Fruit fly (Drosophila melanogaster) whole organism, embryonic: ENCODE data around the gene Spn88Eb.
A peak's percentile ranks its signal among the peaks of the same experiment; 100 is the strongest.

Experiments
- Awh ChIP-seq: fragments of 200-800 bp; sonication (Bioruptor generic); IDR thresholded peaks from 2 replicates; pipeline ENCODE4, ENCODE4 v1.3.6; 2022; ENCODE audit warnings: missing biosample characterization, missing genetic modification characterization
- BEAF-32 ChIP-seq: fragments of 200-800 bp; sonication (Bioruptor generic); optimal IDR thresholded peaks from 3 replicates; lab custom pipeline; 2017; ENCODE audit warnings: missing biosample characterization, missing genetic modification characterization, mild to moderate bottlenecking, moderate library complexity, missing genetic modification reagents
- CG12299 ChIP-seq: fragments of 200-800 bp; sonication (Bioruptor generic); optimal IDR thresholded peaks from 2 replicates; lab custom pipeline; 2018; ENCODE audit warnings: missing biosample characterization, mild to moderate bottlenecking, missing genetic modification characterization
- CG12942 ChIP-seq: fragments of 200-800 bp; sonication (Bioruptor generic); optimal IDR thresholded peaks from 3 replicates; lab custom pipeline; 2016; ENCODE audit warnings: missing biosample characterization, missing genetic modification characterization
- CG13287 ChIP-seq: fragments of 200-800 bp; sonication (Bioruptor generic); IDR thresholded peaks from 2 replicates; pipeline ENCODE4 v1.3.6; 2022; ENCODE audit warnings: missing biosample characterization, missing genetic modification characterization; ENCODE audit not compliant: partially characterized antibody
- CG16813 ChIP-seq: fragments of 200-800 bp; sonication (Bioruptor generic); IDR thresholded peaks from 3 replicates; pipeline ENCODE4 v1.3.6; 2022; ENCODE audit warnings: missing biosample characterization, missing genetic modification characterization; ENCODE audit not compliant: partially characterized antibody
- CG2120 ChIP-seq: fragments of 200-800 bp; sonication (Bioruptor generic); optimal IDR thresholded peaks from 3 replicates; lab custom pipeline; 2016; ENCODE audit warnings: missing biosample characterization, missing genetic modification characterization
- CG2199 ChIP-seq: fragments of 200-800 bp; sonication (Bioruptor generic); IDR thresholded peaks from 3 replicates; pipeline ENCODE4 v1.3.6; 2022; ENCODE audit warnings: missing biosample characterization, missing genetic modification characterization
- CG30431 ChIP-seq: fragments of 200-800 bp; sonication (Bioruptor generic); optimal IDR thresholded peaks from 2 replicates; lab custom pipeline; 2017; ENCODE audit warnings: missing biosample characterization, missing genetic modification characterization
- CG3065 ChIP-seq: fragments of 200-800 bp; sonication (Bioruptor generic); optimal IDR thresholded peaks from 2 replicates; lab custom pipeline; 2016; ENCODE audit warnings: missing biosample characterization, missing genetic modification characterization
- CG31388 ChIP-seq: fragments of 200-800 bp; sonication (Bioruptor generic); optimal IDR thresholded peaks from 2 replicates; lab custom pipeline; 2016; ENCODE audit warnings: missing biosample characterization, missing genetic modification characterization
- CG3847 ChIP-seq: fragments of 200-800 bp; sonication (Bioruptor generic); IDR thresholded peaks from 2 replicates; pipeline ENCODE4 v1.3.6; 2022; ENCODE audit warnings: missing biosample characterization, missing genetic modification characterization
- CG4404 ChIP-seq: fragments of 200-800 bp; sonication (Bioruptor generic); IDR thresholded peaks from 2 replicates; pipeline ENCODE4 v1.3.6; 2022; ENCODE audit warnings: missing biosample characterization, missing genetic modification characterization
- CG5245 ChIP-seq: fragments of 200-800 bp; sonication (Bioruptor generic); optimal IDR thresholded peaks from 3 replicates; lab custom pipeline; 2016; ENCODE audit warnings: missing biosample characterization, missing genetic modification characterization
- CG6175 ChIP-seq: fragments of 200-800 bp; sonication (Bioruptor generic); IDR thresholded peaks from 3 replicates; pipeline ENCODE4 v1.3.6; 2022; ENCODE audit warnings: missing biosample characterization, missing genetic modification characterization
- CG7786 ChIP-seq: fragments of 200-800 bp; sonication (Bioruptor generic); optimal IDR thresholded peaks from 2 replicates; lab custom pipeline; 2016; ENCODE audit warnings: missing biosample characterization, missing genetic modification characterization
- CG9932 ChIP-seq: fragments of 200-800 bp; sonication (Bioruptor generic); IDR thresholded peaks from 2 replicates; pipeline ENCODE4 v1.3.6; 2022; ENCODE audit warnings: missing biosample characterization, missing genetic modification characterization
- D ChIP-seq, 2 experiments: fragments of 200-800 bp in 1 of 2; fragments of >200 bp in 1 of 2; sonication (Bioruptor generic) in 1 of 2; optimal IDR thresholded peaks; 2 replicates in 1 of 2; 3 replicates in 1 of 2; lab custom pipeline; 2017; ENCODE audit warnings: mild to moderate bottlenecking in 1 of 2, missing biosample characterization in 1 of 2, missing genetic modification characterization in 1 of 2, missing genetic modification reagents in 1 of 2
- Deaf1 ChIP-seq: fragments of 200-800 bp; optimal IDR thresholded peaks from 3 replicates; lab custom pipeline; 2019; ENCODE audit warnings: missing biosample characterization, mild to moderate bottlenecking, missing genetic modification characterization, moderate library complexity
- HmgZ ChIP-seq: fragments of 200-800 bp; sonication (Bioruptor generic); optimal IDR thresholded peaks from 2 replicates; lab custom pipeline; 2018; ENCODE audit warnings: missing biosample characterization, mild to moderate bottlenecking, missing genetic modification characterization
- Hr51 ChIP-seq, 2 experiments: fragments of 200-800 bp; sonication (Bioruptor generic); optimal IDR thresholded peaks; 2 replicates in 1 of 2; 3 replicates in 1 of 2; lab custom pipeline; 2016 to 2018; ENCODE audit warnings: missing biosample characterization in 2 of 2, missing genetic modification characterization in 2 of 2, mild to moderate bottlenecking in 1 of 2, moderate library complexity in 1 of 2
- Kr ChIP-seq: fragments of 200-800 bp; sonication (Bioruptor generic); optimal IDR thresholded peaks from 2 replicates; lab custom pipeline; 2017; ENCODE audit warnings: missing biosample characterization, mild to moderate bottlenecking, missing genetic modification characterization
- Med ChIP-seq: fragments of 200-800 bp; sonication (Bioruptor generic); peaks from one replicate; lab custom pipeline; 2016; ENCODE audit warnings: missing biosample characterization, missing genetic modification characterization, mild to moderate bottlenecking, inconsistent platforms, moderate library complexity
- Nf-YA ChIP-seq: fragments of 200-800 bp; sonication (Bioruptor generic); IDR thresholded peaks from 2 replicates; pipeline ENCODE4 v1.3.6; 2022; ENCODE audit warnings: missing biosample characterization, missing genetic modification characterization
- Optix ChIP-seq: fragments of 200-800 bp; sonication (Bioruptor generic); IDR thresholded peaks from 3 replicates; pipeline ENCODE4 v1.3.6; 2022; ENCODE audit warnings: missing biosample characterization, missing genetic modification characterization
- Ravus ChIP-seq: fragments of 200-800 bp; sonication (Bioruptor generic); IDR thresholded peaks from 2 replicates; pipeline ENCODE4 v1.3.6; 2022; ENCODE audit warnings: missing biosample characterization, missing genetic modification characterization
- Sin3A ChIP-seq: fragments of >200 bp; optimal IDR thresholded peaks from 2 replicates; lab custom pipeline; 2018
- Sry-δ ChIP-seq: fragments of 200-800 bp; sonication (Bioruptor generic); optimal IDR thresholded peaks from 2 replicates; lab custom pipeline; 2016; ENCODE audit warnings: missing biosample characterization, missing genetic modification characterization
- Ssrp ChIP-seq: fragments of 200-800 bp; sonication (Bioruptor generic); optimal IDR thresholded peaks from 2 replicates; lab custom pipeline; 2018; ENCODE audit warnings: missing biosample characterization, mild to moderate bottlenecking, missing genetic modification characterization, moderate library complexity
- Vsx1 ChIP-seq: fragments of 200-800 bp; sonication (Bioruptor generic); optimal IDR thresholded peaks from 2 replicates; lab custom pipeline; 2017; ENCODE audit warnings: missing biosample characterization, mild to moderate bottlenecking, missing genetic modification characterization, missing genetic modification reagents
- bigmax ChIP-seq: fragments of 200-800 bp; sonication (Bioruptor generic); optimal IDR thresholded peaks from 2 replicates; lab custom pipeline; 2018; ENCODE audit warnings: missing biosample characterization, mild to moderate bottlenecking, missing genetic modification characterization
- br ChIP-seq: fragments of >200 bp; optimal IDR thresholded peaks from 2 replicates; lab custom pipeline; 2017
- chn ChIP-seq: fragments of 200-800 bp; sonication (Bioruptor generic); optimal IDR thresholded peaks from 2 replicates; lab custom pipeline; 2016; ENCODE audit warnings: missing biosample characterization, missing genetic modification characterization
- crol ChIP-seq: fragments of 200-800 bp; sonication (Bioruptor generic); IDR thresholded peaks from 2 replicates; pipeline ENCODE4 v1.3.6; 2022; ENCODE audit warnings: missing biosample characterization, missing genetic modification characterization
- gsb ChIP-seq: fragments of 200-800 bp; sonication (Bioruptor generic); IDR thresholded peaks from 2 replicates; pipeline ENCODE4 v1.3.6; 2022; ENCODE audit warnings: missing biosample characterization, missing genetic modification characterization
- ind ChIP-seq: fragments of 200-800 bp; sonication (Bioruptor generic); optimal IDR thresholded peaks from 3 replicates; lab custom pipeline; 2016; ENCODE audit warnings: missing biosample characterization, missing genetic modification characterization
- jigr1 ChIP-seq: fragments of 200-800 bp; sonication (Bioruptor generic); IDR thresholded peaks from 3 replicates; pipeline ENCODE4 v1.3.6; 2022; ENCODE audit warnings: missing biosample characterization, missing genetic modification characterization
- nau ChIP-seq: fragments of 200-800 bp; sonication (Bioruptor generic); optimal IDR thresholded peaks from 3 replicates; lab custom pipeline; 2017; ENCODE audit warnings: missing biosample characterization, mild to moderate bottlenecking, missing genetic modification characterization, missing genetic modification reagents
- otp ChIP-seq: fragments of 200-800 bp; sonication (Bioruptor generic); IDR thresholded peaks from 3 replicates; pipeline ENCODE4, ENCODE4 v1.3.6; 2022; ENCODE audit warnings: missing biosample characterization, missing genetic modification characterization
- p53 ChIP-seq: fragments of 200-800 bp; sonication (Bioruptor generic); optimal IDR thresholded peaks from 2 replicates; lab custom pipeline; 2016; ENCODE audit warnings: missing biosample characterization, missing genetic modification characterization
- pho ChIP-seq: fragments of 200-800 bp; sonication (Bioruptor generic); optimal IDR thresholded peaks from 2 replicates; lab custom pipeline; 2016; ENCODE audit warnings: missing biosample characterization, missing genetic modification characterization
- prd ChIP-seq, 3 experiments: fragments of >200 bp in 2 of 3; fragments of 200-800 bp in 1 of 3; sonication (Bioruptor generic) in 1 of 3; optimal IDR thresholded peaks in 2 of 3; IDR thresholded peaks in 1 of 3; 2 replicates in 2 of 3; 3 replicates in 1 of 3; pipeline versions ENCODE4 v1.3.6 to Lab custom; 2017 to 2022; ENCODE audit warnings: missing biosample characterization in 1 of 3, missing genetic modification characterization in 1 of 3
- psq ChIP-seq: fragments of 200-800 bp; sonication (Bioruptor generic); optimal IDR thresholded peaks from 2 replicates; lab custom pipeline; 2017; ENCODE audit warnings: missing biosample characterization, missing genetic modification characterization
- rib ChIP-seq: fragments of 200-800 bp; sonication (Bioruptor generic); IDR thresholded peaks from 2 replicates; pipeline ENCODE4 v1.3.6; 2022; ENCODE audit warnings: missing biosample characterization, missing genetic modification characterization
- sc ChIP-seq, 3 experiments: fragments of >200 bp in 2 of 3; fragments of 200-800 bp in 1 of 3; sonication (Bioruptor generic) in 1 of 3; optimal IDR thresholded peaks; 2 replicates in 2 of 3; 3 replicates in 1 of 3; lab custom pipeline; 2017; ENCODE audit warnings: mild to moderate bottlenecking in 1 of 3, missing biosample characterization in 1 of 3, missing genetic modification characterization in 1 of 3, missing genetic modification reagents in 1 of 3
- sd ChIP-seq: fragments of 200-800 bp; sonication (Bioruptor generic); optimal IDR thresholded peaks from 3 replicates; lab custom pipeline; 2018; ENCODE audit warnings: missing biosample characterization, mild to moderate bottlenecking, missing genetic modification characterization, moderate library complexity
- twi ChIP-seq: fragments of 200-800 bp; optimal IDR thresholded peaks from 2 replicates; lab custom pipeline; 2019; ENCODE audit warnings: missing biosample characterization, mild to moderate bottlenecking, missing genetic modification characterization, moderate library complexity
- tx ChIP-seq: fragments of 200-800 bp; sonication (Bioruptor generic); optimal IDR thresholded peaks from 2 replicates; lab custom pipeline; 2016; ENCODE audit warnings: missing biosample characterization, missing genetic modification characterization
- vfl ChIP-seq: fragments of 200-800 bp; sonication (Bioruptor generic); optimal IDR thresholded peaks from 2 replicates; lab custom pipeline; 2016; ENCODE audit warnings: missing biosample characterization, missing genetic modification characterization
- zfh2 ChIP-seq: fragments of 200-800 bp; sonication (Bioruptor generic); optimal IDR thresholded peaks from 2 replicates; lab custom pipeline; 2016; ENCODE audit warnings: missing biosample characterization, missing genetic modification characterization

Gene Spn88Eb

dm6 chr3R:15198052-15198793 lies 10.3 kb downstream of the Spn88Eb start (continued):
- no peak for TF ChIP-seq sc (optimal IDR thresholded peaks at IDR 0.05; lab: Kevin White, UChicago)
- no peak for TF ChIP-seq sc (GFP tag; optimal IDR thresholded peaks at IDR 0.05; lab: Kevin White, UChicago)
- TF ChIP-seq crol: peak; percentile 64; the same call in 1 of the 2 replicates
- TF ChIP-seq sd: peak; percentile 36
- no peak for TF ChIP-seq prd (optimal IDR thresholded peaks at IDR 0.05; lab: Kevin White, UChicago)
- no peak for TF ChIP-seq prd (GFP tag; IDR thresholded peaks at IDR 0.05; lab: Robert Waterston, UW)
- peak; percentile 47; the same call in 1 of the 2 replicates for TF ChIP-seq rib
- TF ChIP-seq ind (GFP tag; lab: Kevin White, UChicago): no peak
- peak; percentile 30 for TF ChIP-seq Vsx1 (GFP tag; lab: Kevin White, UChicago)
- TF ChIP-seq D (optimal IDR thresholded peaks at IDR 0.05; lab: Kevin White, UChicago): no peak
- TF ChIP-seq D (GFP tag; optimal IDR thresholded peaks at IDR 0.05; lab: Kevin White, UChicago): no peak
- TF ChIP-seq nau (GFP tag; lab: Kevin White, UChicago): no peak
- peak; percentile 80 for TF ChIP-seq Deaf1 (tag; lab: Kevin White, UChicago)
- TF ChIP-seq zfh2: no peak
- no peak for TF ChIP-seq Nf-YA (GFP tag; lab: Robert Waterston, UW)
- no peak for TF ChIP-seq gsb (GFP tag; lab: Robert Waterston, UW)
- TF ChIP-seq Ravus (GFP tag; lab: Robert Waterston, UW): no peak
- no peak for TF ChIP-seq BEAF-32 (GFP tag; lab: Kevin White, UChicago)
- no peak for TF ChIP-seq CG9932 (GFP tag; lab: Robert Waterston, UW)
- no peak for TF ChIP-seq CG3847 (GFP tag; lab: Robert Waterston, UW)
- no peak for TF ChIP-seq CG4404 (GFP tag; lab: Robert Waterston, UW)
- TF ChIP-seq CG31388 (GFP tag; lab: Kevin White, UChicago): no peak
- TF ChIP-seq psq (GFP tag; lab: Kevin White, UChicago): no peak
- no peak for TF ChIP-seq CG12942 (GFP tag; lab: Kevin White, UChicago)
- no peak for TF ChIP-seq twi (tag; lab: Kevin White, UChicago)
- TF ChIP-seq br (lab: Kevin White, UChicago): no peak
- no peak for TF ChIP-seq bigmax (GFP tag; lab: Kevin White, UChicago)
- no peak for TF ChIP-seq otp (GFP tag; lab: Robert Waterston, UW)
- no peak for TF ChIP-seq CG7786
- no peak for TF ChIP-seq Optix (GFP tag; lab: Robert Waterston, UW)
- TF ChIP-seq pho (GFP tag; lab: Kevin White, UChicago): no peak
- TF ChIP-seq Awh: no peak
- no peak for TF ChIP-seq vfl
- no peak for TF ChIP-seq CG5245 (GFP tag; lab: Kevin White, UChicago)
- TF ChIP-seq p53 (GFP tag; lab: Kevin White, UChicago): no peak
- no peak for TF ChIP-seq CG30431 (GFP tag; lab: Kevin White, UChicago)
- TF ChIP-seq jigr1 (GFP tag; lab: Robert Waterston, UW): no peak
- no peak for TF ChIP-seq CG13287
- peak; percentile 19 for TF ChIP-seq HmgZ
- 0 out of 3 replicates have a peak, but pooled peaks have one; percentile 27 for TF ChIP-seq CG6175 (GFP tag; lab: Robert Waterston, UW)
- TF ChIP-seq CG16813 (GFP tag; lab: Robert Waterston, UW): no peak
- peak; percentile 16 for TF ChIP-seq Med (GFP tag; lab: Kevin White, UChicago)
- no peak for TF ChIP-seq chn
- no peak for TF ChIP-seq Sry-δ (GFP tag; lab: Kevin White, UChicago)
- TF ChIP-seq CG3065 (GFP tag; lab: Kevin White, UChicago): no peak
- no peak for TF ChIP-seq Hr51 (GFP tag; optimal IDR thresholded peaks at IDR 0.05; lab: Kevin White, UChicago)
- TF ChIP-seq CG12299 (tag; lab: Kevin White, UChicago): no peak
- no peak for TF ChIP-seq Ssrp (tag; lab: Kevin White, UChicago)
- TF ChIP-seq CG2120 (GFP tag; lab: Kevin White, UChicago): peak; percentile 19
- no peak for TF ChIP-seq Sin3A
- no peak for TF ChIP-seq tx (GFP tag; lab: Kevin White, UChicago)
- TF ChIP-seq Kr (GFP tag; lab: Kevin White, UChicago): no peak
- TF ChIP-seq CG2199 (GFP tag; lab: Robert Waterston, UW): no peak
